Worm (Caenorhabditis elegans): ENCODE results near the gene nhr-135.

The nhr-135 gene

DNA sequence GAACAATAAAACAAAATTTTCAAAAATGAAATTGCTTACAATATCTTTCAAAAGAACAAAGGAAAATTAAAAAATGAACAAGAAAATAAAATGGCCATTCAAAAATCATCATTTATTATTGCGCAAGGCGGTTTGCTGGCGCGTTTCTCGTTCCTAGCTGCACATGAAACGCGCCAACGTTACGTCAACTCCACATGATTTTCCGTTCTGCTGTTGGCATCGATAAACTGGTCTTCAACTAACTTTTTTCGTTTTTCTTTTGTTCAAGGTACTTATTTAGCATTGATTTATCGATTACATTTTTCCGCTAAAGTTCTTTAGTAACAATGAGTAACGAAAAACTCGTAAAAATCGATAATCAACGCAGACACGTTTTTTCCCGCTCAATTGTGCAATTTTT lies 33.2 kb downstream of the nhr-135 start, which contains the start of the genes Y57E12AL.6 and Y57E12AL.1 (continued):
- TF ChIP-seq rcor-1 (GFP tag; IDR thresholded peaks at IDR 0.05) = peak; percentile 43; the same call in 1 of the 2 replicates
- TF ChIP-seq die-1 (tag; optimal IDR thresholded peaks at IDR 0.05) = peak; percentile 44
- peak; percentile 43; the same call in 1 of the 2 replicates for TF ChIP-seq hmg-1.2 (GFP tag; IDR thresholded peaks at IDR 0.05)
- peak; percentile 51; the same call in 1 of the 2 replicates for TF ChIP-seq attf-3 (GFP tag; conservative IDR thresholded peaks at IDR 0.05)
- no peak for TF ChIP-seq bed-2 (GFP tag; IDR thresholded peaks at IDR 0.05)
- no peak for TF ChIP-seq ceh-40 (GFP tag; IDR thresholded peaks at IDR 0.05)
- TF ChIP-seq nhr-80 (tag; optimal IDR thresholded peaks at IDR 0.05) = peak; percentile 63
- TF ChIP-seq ccch-3 (GFP tag; optimal IDR thresholded peaks at IDR 0.05) = no peak
- no peak for TF ChIP-seq hlh-12 (tag; optimal IDR thresholded peaks at IDR 0.05)
- TF ChIP-seq sea-2 (GFP tag; IDR thresholded peaks at IDR 0.05) = no peak
- no peak for TF ChIP-seq rec-8 (tag; optimal IDR thresholded peaks at IDR 0.05)
- 0 out of 2 replicates have a peak, but pooled peaks have one; percentile 15 for TF ChIP-seq zfh-2 (GFP tag; conservative IDR thresholded peaks at IDR 0.05)
- no peak for TF ChIP-seq F10E7.11 (tag; optimal IDR thresholded peaks at IDR 0.05)
- no peak for TF ChIP-seq Y79H2A.3 (GFP tag; conservative IDR thresholded peaks at IDR 0.05)
- TF ChIP-seq sdz-38 (tag; optimal IDR thresholded peaks at IDR 0.05) = no peak
- peak; percentile 82 for TF ChIP-seq lin-54 (GFP tag; optimal IDR thresholded peaks at IDR 0.05)
- TF ChIP-seq F49E8.2 (tag; optimal IDR thresholded peaks at IDR 0.05; ENCODE audit: insufficient read depth) = no peak
- no peak for TF ChIP-seq rpc-1 (optimal IDR thresholded peaks at IDR 0.05)
- no peak for TF ChIP-seq rpc-1 (tag; optimal IDR thresholded peaks at IDR 0.05)
- no peak for TF ChIP-seq F55B11.4 (tag; optimal IDR thresholded peaks at IDR 0.05; ENCODE audit: borderline replicate concordance, insufficient read depth)
- TF ChIP-seq lsl-1 (GFP tag; optimal IDR thresholded peaks at IDR 0.05) = peak; percentile 56
- 0 out of 2 replicates have a peak, but pooled peaks have one; percentile 24 for TF ChIP-seq lir-1 (GFP tag; conservative IDR thresholded peaks at IDR 0.05)
- 0 out of 2 replicates have a peak, but pooled peaks have one; percentile 38 for TF ChIP-seq nfyb-1 (GFP tag; IDR thresholded peaks at IDR 0.05)
- no peak for TF ChIP-seq C17E4.6 (GFP tag; IDR thresholded peaks at IDR 0.05)
- peak; percentile 55; the same call in 1 of the 2 replicates for TF ChIP-seq F33H1.4 (GFP tag; IDR thresholded peaks at IDR 0.05)
- peak; percentile 71 for TF ChIP-seq snpc-1.1 (tag; optimal IDR thresholded peaks at IDR 0.05; ENCODE audit: insufficient read depth)
- no peak for TF ChIP-seq egrh-3 (GFP tag; IDR thresholded peaks at IDR 0.05)
- TF ChIP-seq zim-3 (tag; optimal IDR thresholded peaks at IDR 0.05) = no peak
- no peak for TF ChIP-seq lin-26 (GFP tag; IDR thresholded peaks at IDR 0.05)
- TF ChIP-seq gei-17 (GFP tag; optimal IDR thresholded peaks at IDR 0.05) = peak; percentile 35
- no peak for TF ChIP-seq him-1 (tag; optimal IDR thresholded peaks at IDR 0.05)
- TF ChIP-seq pbrm-1 (GFP tag; IDR thresholded peaks at IDR 0.05) = peak; percentile 46; the same call in 1 of the 2 replicates
- TF ChIP-seq ztf-26 (tag; optimal IDR thresholded peaks at IDR 0.05) = peak; percentile 55
- peak; percentile 33 for TF ChIP-seq athp-1 (tag; optimal IDR thresholded peaks at IDR 0.05)
- no peak for TF ChIP-seq ztf-6 (GFP tag; IDR thresholded peaks at IDR 0.05)
- no peak for TF ChIP-seq lsy-27 (tag; optimal IDR thresholded peaks at IDR 0.05; ENCODE audit: borderline replicate concordance, insufficient read depth)
- TF ChIP-seq aptf-3 (GFP tag; IDR thresholded peaks at IDR 0.05) = no peak
- TF ChIP-seq F57C9.4 (tag; optimal IDR thresholded peaks at IDR 0.05) = no peak
- peak; percentile 89 for TF ChIP-seq snpc-3.4 (tag; optimal IDR thresholded peaks at IDR 0.05)
- peak; percentile 70; the same call in 1 of the 2 replicates for TF ChIP-seq Y53G8AR.9 (GFP tag; conservative IDR thresholded peaks at IDR 0.05)
- TF ChIP-seq let-526 (GFP tag; IDR thresholded peaks at IDR 0.05) = no peak
- TF ChIP-seq tbx-9 (tag; optimal IDR thresholded peaks at IDR 0.05; ENCODE audit: borderline replicate concordance) = no peak
- TF ChIP-seq hlh-26 (GFP tag; conservative IDR thresholded peaks at IDR 0.05) = no peak
- TF ChIP-seq ztf-22 (GFP tag; optimal IDR thresholded peaks at IDR 0.05) = no peak
- no peak for TF ChIP-seq ceh-27 (GFP tag; optimal IDR thresholded peaks at IDR 0.05)
- no peak for TF ChIP-seq egl-18 (GFP tag; IDR thresholded peaks at IDR 0.05)
- TF ChIP-seq F57A8.1 (GFP tag; optimal IDR thresholded peaks at IDR 0.05) = no peak
- TF ChIP-seq mxl-1 (tag; optimal IDR thresholded peaks at IDR 0.05) = no peak

Data from whole organism, young adult.